Fruit fly (Drosophila melanogaster) whole organism, embryonic: ENCODE data around the gene CG7724.

Experiments
- CG10209 ChIP-seq: fragments of 200-800 bp; sonication (Bioruptor generic); optimal IDR thresholded peaks from 3 replicates; lab custom pipeline; 2017; ENCODE audit warnings: missing biosample characterization, mild to moderate bottlenecking, missing genetic modification characterization, missing genetic modification reagents
- CG10979 ChIP-seq: fragments of 200-800 bp; sonication (Bioruptor generic); optimal IDR thresholded peaks from 2 replicates; lab custom pipeline; 2018; ENCODE audit warnings: missing biosample characterization, mild to moderate bottlenecking, missing genetic modification characterization, moderate library complexity
- CG11560 ChIP-seq: fragments of 200-800 bp; sonication (Bioruptor generic); IDR thresholded peaks from 3 replicates; pipeline ENCODE4 v1.3.6; 2022; ENCODE audit warnings: missing biosample characterization, missing genetic modification characterization
- CG12219 ChIP-seq: fragments of 200-800 bp; sonication (Bioruptor generic); optimal IDR thresholded peaks from 3 replicates; lab custom pipeline; 2018; ENCODE audit warnings: missing biosample characterization, mild to moderate bottlenecking, missing genetic modification characterization
- CG13894 ChIP-seq: fragments of 200-800 bp; sonication (Bioruptor generic); optimal IDR thresholded peaks from 3 replicates; lab custom pipeline; 2018; ENCODE audit warnings: missing biosample characterization, mild to moderate bottlenecking, missing genetic modification characterization, moderate library complexity
- CG14441 ChIP-seq: fragments of 200-800 bp; sonication (Bioruptor generic); IDR thresholded peaks from 2 replicates; pipeline ENCODE4 v1.3.6; 2022; ENCODE audit warnings: missing biosample characterization, missing genetic modification characterization
- CG16779 ChIP-seq: fragments of 200-800 bp; sonication (Bioruptor generic); IDR thresholded peaks from 2 replicates; pipeline ENCODE4 v1.3.6; 2022; ENCODE audit warnings: missing biosample characterization, missing genetic modification characterization
- CG17328 ChIP-seq: fragments of 200-800 bp; sonication (Bioruptor generic); IDR thresholded peaks from 2 replicates; pipeline ENCODE4 v1.3.6; 2022; ENCODE audit warnings: missing biosample characterization, missing genetic modification characterization
- CG17802 ChIP-seq: fragments of 200-800 bp; sonication (Bioruptor generic); optimal IDR thresholded peaks from 2 replicates; lab custom pipeline; 2018; ENCODE audit warnings: missing biosample characterization, mild to moderate bottlenecking, missing genetic modification characterization, moderate library complexity
- CG18619 ChIP-seq: fragments of 200-800 bp; sonication (Bioruptor generic); optimal IDR thresholded peaks from 3 replicates; lab custom pipeline; 2017; ENCODE audit warnings: missing biosample characterization, mild to moderate bottlenecking, missing genetic modification characterization
- CG18764 ChIP-seq: fragments of 200-800 bp; sonication (Bioruptor generic); optimal IDR thresholded peaks from 3 replicates; lab custom pipeline; 2016; ENCODE audit warnings: missing biosample characterization, missing genetic modification characterization
- CG2120 ChIP-seq: fragments of 200-800 bp; sonication (Bioruptor generic); optimal IDR thresholded peaks from 3 replicates; lab custom pipeline; 2016; ENCODE audit warnings: missing biosample characterization, missing genetic modification characterization
- CG2678 ChIP-seq: fragments of 200-800 bp; sonication (Bioruptor generic); optimal IDR thresholded peaks from 3 replicates; lab custom pipeline; 2019; ENCODE audit warnings: missing biosample characterization, mild to moderate bottlenecking, missing genetic modification characterization, moderate library complexity
- CG30403 ChIP-seq: fragments of 200-800 bp; sonication (Bioruptor generic); optimal IDR thresholded peaks from 3 replicates; lab custom pipeline; 2016; ENCODE audit warnings: missing biosample characterization, missing genetic modification characterization
- CG3995 ChIP-seq: fragments of 200-800 bp; sonication (Bioruptor generic); optimal IDR thresholded peaks from 3 replicates; lab custom pipeline; 2016; ENCODE audit warnings: missing biosample characterization, missing genetic modification characterization
- CG4360 ChIP-seq: fragments of 200-800 bp; sonication (Bioruptor generic); IDR thresholded peaks from 2 replicates; pipeline ENCODE4 v1.3.6; 2022; ENCODE audit warnings: missing biosample characterization, missing genetic modification characterization
- CG4707 ChIP-seq: fragments of 200-800 bp; sonication (Bioruptor generic); optimal IDR thresholded peaks from 2 replicates; lab custom pipeline; 2018; ENCODE audit warnings: missing biosample characterization, mild to moderate bottlenecking, missing genetic modification characterization, moderate library complexity
- CG6254 ChIP-seq: fragments of 200-800 bp; sonication (Bioruptor generic); optimal IDR thresholded peaks from 3 replicates; lab custom pipeline; 2017; ENCODE audit warnings: mild to moderate bottlenecking, missing biosample characterization, missing genetic modification reagents, missing genetic modification characterization
- CG6654 ChIP-seq: fragments of 200-800 bp; sonication (Bioruptor generic); optimal IDR thresholded peaks from 2 replicates; lab custom pipeline; 2017; ENCODE audit warnings: missing biosample characterization, mild to moderate bottlenecking, missing genetic modification characterization
- CG6765 ChIP-seq: fragments of 200-800 bp; sonication (Bioruptor generic); optimal IDR thresholded peaks from 3 replicates; lab custom pipeline; 2017; ENCODE audit warnings: missing biosample characterization, mild to moderate bottlenecking, missing genetic modification characterization
- CG6791 ChIP-seq: fragments of 200-800 bp; sonication (Bioruptor generic); IDR thresholded peaks from 3 replicates; pipeline ENCODE4 v1.3.6; 2022; ENCODE audit warnings: missing biosample characterization, missing genetic modification characterization; ENCODE audit not compliant: partially characterized antibody
- CG8924 ChIP-seq: fragments of 200-800 bp; optimal IDR thresholded peaks from 3 replicates; lab custom pipeline; 2019; ENCODE audit warnings: missing biosample characterization, mild to moderate bottlenecking, missing genetic modification characterization, moderate library complexity
- CG9727 ChIP-seq: fragments of 200-800 bp; sonication (Bioruptor generic); optimal IDR thresholded peaks from 3 replicates; lab custom pipeline; 2017; ENCODE audit warnings: missing biosample characterization, mild to moderate bottlenecking, missing genetic modification characterization
- D19A ChIP-seq: fragments of 200-800 bp; optimal IDR thresholded peaks from 3 replicates; lab custom pipeline; 2019; ENCODE audit warnings: missing biosample characterization, mild to moderate bottlenecking, missing genetic modification characterization, moderate library complexity
- Fer1 ChIP-seq: fragments of 200-800 bp; sonication (Bioruptor generic); optimal IDR thresholded peaks from 2 replicates; lab custom pipeline; 2017; ENCODE audit warnings: missing biosample characterization, mild to moderate bottlenecking, missing genetic modification characterization
- HmgD ChIP-seq: fragments of 200-800 bp; sonication (Bioruptor generic); optimal IDR thresholded peaks from 3 replicates; lab custom pipeline; 2016; ENCODE audit warnings: missing biosample characterization, missing genetic modification characterization
- Hr39 ChIP-seq: fragments of >200 bp; optimal IDR thresholded peaks from 2 replicates; lab custom pipeline; 2017
- MTF-1 ChIP-seq: fragments of 200-800 bp; sonication (Bioruptor generic); optimal IDR thresholded peaks from 2 replicates; lab custom pipeline; 2018; ENCODE audit warnings: missing biosample characterization, mild to moderate bottlenecking, missing genetic modification characterization, borderline replicate concordance
- Med ChIP-seq: fragments of 200-800 bp; sonication (Bioruptor generic); peaks from one replicate; lab custom pipeline; 2016; ENCODE audit warnings: missing biosample characterization, missing genetic modification characterization, mild to moderate bottlenecking, inconsistent platforms, moderate library complexity
- Mrtf ChIP-seq: fragments of 200-800 bp; sonication (Bioruptor generic); IDR thresholded peaks from 3 replicates; pipeline ENCODE4 v1.3.6; 2022; ENCODE audit warnings: missing biosample characterization, missing genetic modification characterization
- NFAT ChIP-seq: fragments of 200-800 bp; sonication (Bioruptor generic); IDR thresholded peaks from 2 replicates; pipeline ENCODE4 v1.3.6; 2022; ENCODE audit warnings: missing biosample characterization, missing genetic modification characterization
- NK7.1 ChIP-seq: fragments of 200-800 bp; sonication (Bioruptor generic); optimal IDR thresholded peaks from 3 replicates; lab custom pipeline; 2016; ENCODE audit warnings: missing biosample characterization, missing genetic modification characterization
- Sry-β ChIP-seq: fragments of 200-800 bp; sonication (Bioruptor generic); optimal IDR thresholded peaks from 2 replicates; lab custom pipeline; 2018; ENCODE audit warnings: missing biosample characterization, mild to moderate bottlenecking, missing genetic modification characterization, moderate library complexity
- Vsx1 ChIP-seq: fragments of 200-800 bp; sonication (Bioruptor generic); optimal IDR thresholded peaks from 2 replicates; lab custom pipeline; 2017; ENCODE audit warnings: missing biosample characterization, mild to moderate bottlenecking, missing genetic modification characterization, missing genetic modification reagents
- ase ChIP-seq: fragments of 200-800 bp; sonication (Bioruptor generic); IDR thresholded peaks from 3 replicates; pipeline ENCODE4 v1.3.6; 2022; ENCODE audit warnings: missing biosample characterization, missing genetic modification characterization
- br ChIP-seq: fragments of >200 bp; optimal IDR thresholded peaks from 2 replicates; lab custom pipeline; 2017
- cato ChIP-seq: fragments of 200-800 bp; sonication (Bioruptor generic); optimal IDR thresholded peaks from 2 replicates; lab custom pipeline; 2016; ENCODE audit warnings: missing biosample characterization, missing genetic modification characterization, borderline replicate concordance
- caup ChIP-seq: fragments of 200-800 bp; sonication (Bioruptor generic); optimal IDR thresholded peaks from 3 replicates; lab custom pipeline; 2017; ENCODE audit warnings: missing biosample characterization, mild to moderate bottlenecking, missing genetic modification characterization, moderate library complexity; ENCODE audit not compliant: severe bottlenecking
- chn ChIP-seq: fragments of 200-800 bp; sonication (Bioruptor generic); optimal IDR thresholded peaks from 2 replicates; lab custom pipeline; 2016; ENCODE audit warnings: missing biosample characterization, missing genetic modification characterization
- croc ChIP-seq: fragments of 200-800 bp; sonication (Bioruptor generic); conservative IDR thresholded peaks from 3 replicates; pipeline ENCODE4 v1.3.6; 2022; ENCODE audit warnings: missing biosample characterization, missing genetic modification characterization
- da ChIP-seq: fragments of 200-800 bp; sonication (Bioruptor generic); optimal IDR thresholded peaks from 2 replicates; lab custom pipeline; 2016; ENCODE audit warnings: missing biosample characterization, missing genetic modification characterization
- ham ChIP-seq: fragments of 200-800 bp; sonication (Bioruptor generic); IDR thresholded peaks from 2 replicates; pipeline ENCODE4 v1.3.6; 2022; ENCODE audit warnings: missing biosample characterization, missing genetic modification characterization
- inv ChIP-seq: fragments of 200-800 bp; sonication (Bioruptor generic); IDR thresholded peaks from 2 replicates; pipeline ENCODE4 v1.3.6; 2022; ENCODE audit warnings: missing biosample characterization, missing genetic modification characterization; ENCODE audit not compliant: partially characterized antibody
- jumu ChIP-seq: fragments of 200-800 bp; sonication (Bioruptor generic); optimal IDR thresholded peaks from 3 replicates; lab custom pipeline; 2016; ENCODE audit warnings: missing biosample characterization, missing genetic modification characterization
- klu ChIP-seq: fragments of 200-800 bp; sonication (Bioruptor generic); IDR thresholded peaks from 2 replicates; pipeline ENCODE4 v1.3.6; 2022; ENCODE audit warnings: missing biosample characterization, missing genetic modification characterization
- org-1 ChIP-seq: fragments of 200-800 bp; sonication (Bioruptor generic); optimal IDR thresholded peaks from 2 replicates; lab custom pipeline; 2017; ENCODE audit warnings: missing biosample characterization, missing genetic modification characterization
- pnt ChIP-seq: fragments of 200-800 bp; sonication (Bioruptor generic); optimal IDR thresholded peaks from 3 replicates; lab custom pipeline; 2016; ENCODE audit warnings: missing biosample characterization, missing genetic modification characterization
- pum ChIP-seq: fragments of 200-800 bp; sonication (Bioruptor generic); optimal IDR thresholded peaks from 2 replicates; lab custom pipeline; 2016; ENCODE audit warnings: missing biosample characterization, missing genetic modification characterization
- stc ChIP-seq: fragments of 200-800 bp; sonication (Bioruptor generic); IDR thresholded peaks from 2 replicates; pipeline ENCODE4 v1.3.6; 2022; ENCODE audit warnings: missing biosample characterization, missing genetic modification characterization
- tin ChIP-seq: fragments of 200-800 bp; sonication (Bioruptor generic); optimal IDR thresholded peaks from 3 replicates; lab custom pipeline; 2016; ENCODE audit warnings: missing biosample characterization, missing genetic modification characterization
- tio ChIP-seq: fragments of 200-800 bp; sonication (Bioruptor generic); optimal IDR thresholded peaks from 2 replicates; lab custom pipeline; 2017; ENCODE audit warnings: missing biosample characterization, missing genetic modification characterization, inconsistent platforms
- ttk ChIP-seq: fragments of 200-800 bp; sonication (Bioruptor generic); IDR thresholded peaks from 2 replicates; pipeline ENCODE4 v2.1.2; 2022; ENCODE audit warnings: missing biosample characterization, missing genetic modification characterization
- z ChIP-seq: fragments of 200-800 bp; sonication (Bioruptor generic); IDR thresholded peaks from 3 replicates; pipeline ENCODE4 v1.3.6; 2022; ENCODE audit warnings: missing biosample characterization, missing genetic modification characterization

CG7724 gene

DNA sequence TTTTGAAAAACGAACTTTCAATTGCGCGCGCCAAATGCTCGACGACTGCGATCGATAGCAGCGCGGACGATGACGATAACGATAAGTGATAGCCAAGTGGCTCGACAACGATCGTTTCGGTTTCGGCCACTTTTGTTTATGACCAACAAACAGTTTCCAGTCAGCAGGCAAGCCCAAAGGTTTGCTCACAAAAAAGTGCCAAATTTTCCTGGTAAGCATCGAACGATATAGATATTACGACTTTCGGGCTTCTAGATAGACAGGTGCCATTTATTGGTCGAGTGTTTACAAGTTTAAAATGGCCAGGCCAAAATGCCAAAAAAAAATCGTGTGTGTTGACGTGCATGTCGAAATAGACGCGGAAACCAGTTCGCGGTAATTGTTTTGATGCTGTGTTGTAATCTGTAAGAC is at the start of gene CG7724:
CG7724 (plus strand) TSS at position 147 of the 411 bp plus-strand sequence.
- no peak for TF ChIP-seq Hr39 (lab: Kevin White, UChicago)
- peak; percentile 16; the same call in 1 of the 3 replicates for TF ChIP-seq ase (GFP tag; lab: Robert Waterston, UW)
- TF ChIP-seq CG6254 (GFP tag; lab: Kevin White, UChicago): no peak
- TF ChIP-seq pnt: no peak
- TF ChIP-seq croc (GFP tag; lab: Robert Waterston, UW): no peak
- no peak for TF ChIP-seq CG8924 (tag; lab: Kevin White, UChicago)
- TF ChIP-seq CG9727: no peak
- TF ChIP-seq CG3995 (GFP tag; lab: Kevin White, UChicago): no peak
- no peak for TF ChIP-seq da (GFP tag; lab: Kevin White, UChicago)
- TF ChIP-seq Med (GFP tag; lab: Kevin White, UChicago): peak; percentile 75
- no peak for TF ChIP-seq D19A (tag; lab: Kevin White, UChicago)
- TF ChIP-seq MTF-1 (GFP tag; lab: Kevin White, UChicago): no peak
- TF ChIP-seq CG10209: no peak
- TF ChIP-seq ham: no peak
- no peak for TF ChIP-seq cato (GFP tag; lab: Kevin White, UChicago)
- no peak for TF ChIP-seq CG12219
- no peak for TF ChIP-seq CG18619 (GFP tag; lab: Kevin White, UChicago)
- TF ChIP-seq org-1 (GFP tag; lab: Kevin White, UChicago): no peak
- TF ChIP-seq CG17328 (GFP tag; lab: Robert Waterston, UW): no peak
- TF ChIP-seq chn (GFP tag; lab: Kevin White, UChicago): no peak
- TF ChIP-seq CG6654 (GFP tag; lab: Kevin White, UChicago): no peak
- TF ChIP-seq CG2678 (tag; lab: Kevin White, UChicago): no peak
- peak; percentile 55 for TF ChIP-seq CG13894 (tag; lab: Kevin White, UChicago)
- no peak for TF ChIP-seq stc
- no peak for TF ChIP-seq HmgD (GFP tag; lab: Kevin White, UChicago)
- TF ChIP-seq inv: peak; percentile 43
- TF ChIP-seq CG2120: no peak
- no peak for TF ChIP-seq CG30403 (GFP tag; lab: Kevin White, UChicago)
- no peak for TF ChIP-seq tio (GFP tag; lab: Kevin White, UChicago)
- TF ChIP-seq ttk (GFP tag; lab: Robert Waterston, UW): no peak
- no peak for TF ChIP-seq tin (GFP tag; lab: Kevin White, UChicago)
- TF ChIP-seq br: no peak
- TF ChIP-seq CG17802 (tag; lab: Kevin White, UChicago): no peak
- TF ChIP-seq Fer1 (GFP tag; lab: Kevin White, UChicago): peak; percentile 22
- no peak for TF ChIP-seq NK7.1
- no peak for TF ChIP-seq CG4707 (GFP tag; lab: Kevin White, UChicago)
- no peak for TF ChIP-seq CG11560 (tag; lab: Robert Waterston, UW)
- TF ChIP-seq jumu (GFP tag; lab: Kevin White, UChicago): no peak
- TF ChIP-seq CG6791 (GFP tag; lab: Robert Waterston, UW): peak; percentile 92
- TF ChIP-seq Sry-β (GFP tag; lab: Kevin White, UChicago): no peak
- no peak for TF ChIP-seq CG16779
- TF ChIP-seq Vsx1 (GFP tag; lab: Kevin White, UChicago): no peak
- no peak for TF ChIP-seq pum (GFP tag; lab: Kevin White, UChicago)
- TF ChIP-seq CG14441 (GFP tag; lab: Robert Waterston, UW): no peak
- TF ChIP-seq NFAT (GFP tag; lab: Robert Waterston, UW): no peak
- TF ChIP-seq CG6765 (GFP tag; lab: Kevin White, UChicago): no peak
- no peak for TF ChIP-seq CG18764 (GFP tag; lab: Kevin White, UChicago)
- no peak for TF ChIP-seq z
- no peak for TF ChIP-seq caup (GFP tag; lab: Kevin White, UChicago)
- TF ChIP-seq klu (GFP tag; lab: Robert Waterston, UW): no peak
- TF ChIP-seq CG10979 (tag; lab: Kevin White, UChicago): no peak
- no peak for TF ChIP-seq Mrtf (GFP tag; lab: Robert Waterston, UW)
- TF ChIP-seq CG4360: no peak
